Worm (Caenorhabditis elegans): Measurements from ENCODE around the gene VW02B12L.2.
A peak's percentile ranks its signal among the peaks of the same experiment; 100 is the strongest.

DNA sequence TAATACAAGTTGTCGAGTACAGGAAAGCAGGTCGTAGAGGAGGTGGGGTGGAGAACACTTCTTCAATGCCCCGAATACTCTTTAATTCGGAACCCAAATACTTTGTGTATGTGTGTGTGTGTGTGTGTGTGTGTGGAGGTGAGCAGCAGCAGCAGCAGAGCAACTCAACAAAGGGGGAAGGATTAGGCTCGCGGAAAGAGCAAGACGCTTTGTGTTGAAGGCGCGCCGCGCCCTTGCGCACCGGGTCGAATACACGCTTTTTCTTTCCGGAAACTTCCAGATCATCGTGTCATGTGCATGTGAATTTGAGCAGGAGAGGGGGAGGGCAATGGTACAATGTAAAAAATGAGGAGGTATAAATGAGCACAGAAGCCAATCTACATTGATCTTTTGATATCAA lies 41.3 kb downstream of the VW02B12L.2 start:
- TF ChIP-seq ccch-3 (GFP tag; optimal IDR thresholded peaks at IDR 0.05) (no peak), snpc-4 (GFP tag; optimal IDR thresholded peaks at IDR 0.05) (no peak), snpc-4 (tag; optimal IDR thresholded peaks at IDR 0.05) (no peak), somi-1 (GFP tag; optimal IDR thresholded peaks at IDR 0.05) (no peak), dpl-1 (GFP tag; optimal IDR thresholded peaks at IDR 0.05) (no peak), zfh-2 (GFP tag; conservative IDR thresholded peaks at IDR 0.05) (peak; percentile 60), pbrm-1 (GFP tag; IDR thresholded peaks at IDR 0.05) (no peak), F37B4.10 (GFP tag; IDR thresholded peaks at IDR 0.05) (no peak)

All from whole organism, young adult.